Fruit fly (Drosophila melanogaster) whole organism, embryonic: Measurements from ENCODE around the gene Jupiter.

Experiments used
- Awh ChIP-seq: fragments of 200-800 bp; sonication (Bioruptor generic); IDR thresholded peaks from 2 replicates; pipeline ENCODE4, ENCODE4 v1.3.6; 2022; ENCODE audit warnings: missing biosample characterization, missing genetic modification characterization
- Bgb ChIP-seq: fragments of 200-800 bp; sonication (Bioruptor generic); IDR thresholded peaks from 2 replicates; pipeline ENCODE4 v1.3.6; 2022; ENCODE audit warnings: missing biosample characterization, missing genetic modification characterization; ENCODE audit not compliant: partially characterized antibody
- BtbVII ChIP-seq: fragments of 200-800 bp; sonication (Bioruptor generic); optimal IDR thresholded peaks from 3 replicates; lab custom pipeline; 2017; ENCODE audit warnings: missing biosample characterization, mild to moderate bottlenecking, missing genetic modification characterization
- CG11085 ChIP-seq: fragments of 200-800 bp; sonication (Bioruptor generic); IDR thresholded peaks from 2 replicates; pipeline ENCODE4 v1.3.6; 2022; ENCODE audit warnings: missing biosample characterization, missing genetic modification characterization
- CG11456 ChIP-seq: fragments of 200-800 bp; sonication (Bioruptor generic); IDR thresholded peaks from 3 replicates; pipeline ENCODE4 v1.3.6; 2022; ENCODE audit warnings: missing biosample characterization, missing genetic modification characterization
- CG13296 ChIP-seq: fragments of 200-800 bp; sonication (Bioruptor generic); optimal IDR thresholded peaks from 3 replicates; lab custom pipeline; 2018; ENCODE audit warnings: missing biosample characterization, mild to moderate bottlenecking, missing genetic modification characterization
- CG15514 ChIP-seq: fragments of 200-800 bp; sonication (Bioruptor generic); optimal IDR thresholded peaks from 3 replicates; lab custom pipeline; 2017; ENCODE audit warnings: missing biosample characterization, missing genetic modification characterization, mild to moderate bottlenecking, moderate library complexity, missing genetic modification reagents
- CG17385 ChIP-seq: fragments of 200-800 bp; sonication (Bioruptor generic); optimal IDR thresholded peaks from 3 replicates; lab custom pipeline; 2018; ENCODE audit warnings: missing biosample characterization, mild to moderate bottlenecking, missing genetic modification characterization
- CG17568 ChIP-seq: fragments of 200-800 bp; sonication (Bioruptor generic); optimal IDR thresholded peaks from 2 replicates; lab custom pipeline; 2018; ENCODE audit warnings: missing biosample characterization, mild to moderate bottlenecking, missing genetic modification characterization, moderate library complexity
- CG2116 ChIP-seq: fragments of 200-800 bp; sonication (Bioruptor generic); optimal IDR thresholded peaks from 3 replicates; lab custom pipeline; 2018; ENCODE audit warnings: missing biosample characterization, mild to moderate bottlenecking, missing genetic modification characterization
- CG2678 ChIP-seq: fragments of 200-800 bp; sonication (Bioruptor generic); optimal IDR thresholded peaks from 3 replicates; lab custom pipeline; 2019; ENCODE audit warnings: missing biosample characterization, mild to moderate bottlenecking, missing genetic modification characterization, moderate library complexity
- CG2875 ChIP-seq: fragments of 200-800 bp; sonication (Bioruptor generic); optimal IDR thresholded peaks from 2 replicates; lab custom pipeline; 2017; ENCODE audit warnings: missing biosample characterization, mild to moderate bottlenecking, missing genetic modification characterization, missing genetic modification reagents
- CG31441 ChIP-seq: fragments of 200-800 bp; sonication (Bioruptor generic); IDR thresholded peaks from 2 replicates; pipeline ENCODE4 v1.3.6; 2022; ENCODE audit warnings: missing biosample characterization, missing genetic modification characterization
- CG32532 ChIP-seq: fragments of 200-800 bp; sonication (Bioruptor generic); IDR thresholded peaks from 2 replicates; pipeline ENCODE4 v1.3.6; 2022; ENCODE audit warnings: missing biosample characterization, missing genetic modification characterization
- CG4360 ChIP-seq: fragments of 200-800 bp; sonication (Bioruptor generic); IDR thresholded peaks from 2 replicates; pipeline ENCODE4 v1.3.6; 2022; ENCODE audit warnings: missing biosample characterization, missing genetic modification characterization
- CG4617 ChIP-seq: fragments of 200-800 bp; sonication (Bioruptor generic); optimal IDR thresholded peaks from 3 replicates; lab custom pipeline; 2016; ENCODE audit warnings: missing biosample characterization, missing genetic modification characterization, borderline replicate concordance
- CG6813 ChIP-seq: fragments of 200-800 bp; sonication (Bioruptor generic); optimal IDR thresholded peaks from 2 replicates; lab custom pipeline; 2017; ENCODE audit warnings: missing biosample characterization, missing genetic modification characterization, mild to moderate bottlenecking, moderate library complexity, missing genetic modification reagents
- CG7357 ChIP-seq: fragments of 200-800 bp; sonication (Bioruptor generic); IDR thresholded peaks from 3 replicates; pipeline ENCODE4 v1.3.6; 2022; ENCODE audit warnings: missing biosample characterization, missing genetic modification characterization
- CG7372 ChIP-seq: fragments of 200-800 bp; sonication (Bioruptor generic); IDR thresholded peaks from 2 replicates; pipeline ENCODE4 v1.3.6; 2022; ENCODE audit warnings: missing biosample characterization, missing genetic modification characterization
- CG8089 ChIP-seq: fragments of 200-800 bp; sonication (Bioruptor generic); optimal IDR thresholded peaks from 3 replicates; lab custom pipeline; 2016; ENCODE audit warnings: missing biosample characterization, missing genetic modification characterization
- Dll ChIP-seq: fragments of 200-800 bp; sonication (Bioruptor generic); IDR thresholded peaks from 4 replicates; pipeline ENCODE4 v1.3.6; 2022; ENCODE audit warnings: missing biosample characterization, missing genetic modification characterization; ENCODE audit not compliant: partially characterized antibody
- Doc3 ChIP-seq: fragments of 200-800 bp; sonication (Bioruptor generic); IDR thresholded peaks from 3 replicates; pipeline ENCODE4 v1.3.6; 2022; ENCODE audit warnings: missing biosample characterization, missing genetic modification characterization; ENCODE audit not compliant: partially characterized antibody
- Drgx ChIP-seq: fragments of 200-800 bp; sonication (Bioruptor generic); IDR thresholded peaks from 2 replicates; pipeline ENCODE4 v1.3.6; 2022; ENCODE audit warnings: missing biosample characterization, missing genetic modification characterization
- HLH4C ChIP-seq: fragments of 200-800 bp; sonication (Bioruptor generic); IDR thresholded peaks from 3 replicates; pipeline ENCODE4 v1.3.6; 2022; ENCODE audit warnings: missing biosample characterization, missing genetic modification characterization; ENCODE audit not compliant: partially characterized antibody
- HLHmδ ChIP-seq: fragments of 200-800 bp; sonication (Bioruptor generic); optimal IDR thresholded peaks from 2 replicates; lab custom pipeline; 2018; ENCODE audit warnings: missing biosample characterization, mild to moderate bottlenecking, missing genetic modification characterization, moderate library complexity
- HmgD ChIP-seq: fragments of 200-800 bp; sonication (Bioruptor generic); optimal IDR thresholded peaks from 3 replicates; lab custom pipeline; 2016; ENCODE audit warnings: missing biosample characterization, missing genetic modification characterization
- Med ChIP-seq: fragments of 200-800 bp; sonication (Bioruptor generic); peaks from one replicate; lab custom pipeline; 2016; ENCODE audit warnings: missing biosample characterization, missing genetic modification characterization, mild to moderate bottlenecking, inconsistent platforms, moderate library complexity
- NK7.1 ChIP-seq: fragments of 200-800 bp; sonication (Bioruptor generic); optimal IDR thresholded peaks from 3 replicates; lab custom pipeline; 2016; ENCODE audit warnings: missing biosample characterization, missing genetic modification characterization
- Trl ChIP-seq, 3 experiments: fragments of >200 bp in 2 of 3; fragments of 200-800 bp in 1 of 3; sonication (Bioruptor generic) in 1 of 3; optimal IDR thresholded peaks; 2 replicates in 1 of 3; 3 replicates in 2 of 3; lab custom pipeline; 2016 to 2017; ENCODE audit warnings: missing biosample characterization in 1 of 3, missing genetic modification characterization in 1 of 3
- Xrp1 ChIP-seq: fragments of 200-800 bp; sonication (Bioruptor generic); IDR thresholded peaks from 2 replicates; pipeline ENCODE4 v1.3.6; 2022; ENCODE audit warnings: missing biosample characterization, missing genetic modification characterization
- ap ChIP-seq: fragments of 200-800 bp; sonication (Bioruptor generic); IDR thresholded peaks from 2 replicates; pipeline ENCODE4 v1.3.6; 2022; ENCODE audit warnings: missing biosample characterization, missing genetic modification characterization
- br ChIP-seq: fragments of >200 bp; optimal IDR thresholded peaks from 2 replicates; lab custom pipeline; 2017
- cato ChIP-seq: fragments of 200-800 bp; sonication (Bioruptor generic); optimal IDR thresholded peaks from 2 replicates; lab custom pipeline; 2016; ENCODE audit warnings: missing biosample characterization, missing genetic modification characterization, borderline replicate concordance
- ci ChIP-seq: fragments of 200-800 bp; sonication (Bioruptor generic); IDR thresholded peaks from 3 replicates; pipeline ENCODE4 v1.3.6; 2022; ENCODE audit warnings: missing biosample characterization, missing genetic modification characterization
- esg ChIP-seq: fragments of 200-800 bp; sonication (Bioruptor generic); conservative IDR thresholded peaks from 2 replicates; pipeline ENCODE4 v1.3.6; 2022; ENCODE audit warnings: missing biosample characterization, missing genetic modification characterization
- gem ChIP-seq: fragments of 200-800 bp; sonication (Bioruptor generic); optimal IDR thresholded peaks from 2 replicates; lab custom pipeline; 2019; ENCODE audit warnings: missing biosample characterization, mild to moderate bottlenecking, missing genetic modification characterization, moderate library complexity
- oc ChIP-seq: fragments of 200-800 bp; sonication (Bioruptor generic); optimal IDR thresholded peaks from 2 replicates; lab custom pipeline; 2018; ENCODE audit warnings: missing biosample characterization, mild to moderate bottlenecking, missing genetic modification characterization, moderate library complexity
- otp ChIP-seq: fragments of 200-800 bp; sonication (Bioruptor generic); IDR thresholded peaks from 3 replicates; pipeline ENCODE4, ENCODE4 v1.3.6; 2022; ENCODE audit warnings: missing biosample characterization, missing genetic modification characterization
- peb ChIP-seq: fragments of 200-800 bp; sonication (Bioruptor generic); IDR thresholded peaks from 2 replicates; pipeline ENCODE4 v1.3.6; 2022; ENCODE audit warnings: missing biosample characterization, missing genetic modification characterization
- sisA ChIP-seq: fragments of 200-800 bp; sonication (Bioruptor generic); IDR thresholded peaks from 2 replicates; pipeline ENCODE4 v1.3.6; 2022; ENCODE audit warnings: missing biosample characterization, missing genetic modification characterization
- slbo ChIP-seq: fragments of 200-800 bp; sonication (Bioruptor generic); IDR thresholded peaks from 2 replicates; pipeline ENCODE4 v1.3.6; 2022; ENCODE audit warnings: missing biosample characterization, missing genetic modification characterization
- so ChIP-seq: fragments of 200-800 bp; sonication (Bioruptor generic); IDR thresholded peaks from 3 replicates; pipeline ENCODE4 v1.3.6; 2022; ENCODE audit warnings: missing biosample characterization, missing genetic modification characterization
- stc ChIP-seq: fragments of 200-800 bp; sonication (Bioruptor generic); IDR thresholded peaks from 2 replicates; pipeline ENCODE4 v1.3.6; 2022; ENCODE audit warnings: missing biosample characterization, missing genetic modification characterization
- tio ChIP-seq: fragments of 200-800 bp; sonication (Bioruptor generic); optimal IDR thresholded peaks from 2 replicates; lab custom pipeline; 2017; ENCODE audit warnings: missing biosample characterization, missing genetic modification characterization, inconsistent platforms
- trem ChIP-seq: fragments of 200-800 bp; optimal IDR thresholded peaks from 3 replicates; lab custom pipeline; 2019; ENCODE audit warnings: missing biosample characterization, mild to moderate bottlenecking, missing genetic modification characterization, moderate library complexity
- unpg ChIP-seq: fragments of 200-800 bp; sonication (Bioruptor generic); optimal IDR thresholded peaks from 3 replicates; lab custom pipeline; 2018; ENCODE audit warnings: missing biosample characterization, mild to moderate bottlenecking, missing genetic modification characterization, moderate library complexity
- wek ChIP-seq: fragments of 200-800 bp; sonication (Bioruptor generic); optimal IDR thresholded peaks from 3 replicates; lab custom pipeline; 2018; ENCODE audit warnings: missing biosample characterization, mild to moderate bottlenecking, missing genetic modification characterization, moderate library complexity
- yki ChIP-seq: fragments of >200 bp; optimal IDR thresholded peaks from 3 replicates; lab custom pipeline; 2018
- zen2 ChIP-seq: fragments of 200-800 bp; sonication (Bioruptor generic); IDR thresholded peaks from 3 replicates; pipeline ENCODE4 v1.3.6; 2022; ENCODE audit warnings: missing biosample characterization, missing genetic modification characterization; ENCODE audit not compliant: partially characterized antibody

Gene Jupiter

DNA sequence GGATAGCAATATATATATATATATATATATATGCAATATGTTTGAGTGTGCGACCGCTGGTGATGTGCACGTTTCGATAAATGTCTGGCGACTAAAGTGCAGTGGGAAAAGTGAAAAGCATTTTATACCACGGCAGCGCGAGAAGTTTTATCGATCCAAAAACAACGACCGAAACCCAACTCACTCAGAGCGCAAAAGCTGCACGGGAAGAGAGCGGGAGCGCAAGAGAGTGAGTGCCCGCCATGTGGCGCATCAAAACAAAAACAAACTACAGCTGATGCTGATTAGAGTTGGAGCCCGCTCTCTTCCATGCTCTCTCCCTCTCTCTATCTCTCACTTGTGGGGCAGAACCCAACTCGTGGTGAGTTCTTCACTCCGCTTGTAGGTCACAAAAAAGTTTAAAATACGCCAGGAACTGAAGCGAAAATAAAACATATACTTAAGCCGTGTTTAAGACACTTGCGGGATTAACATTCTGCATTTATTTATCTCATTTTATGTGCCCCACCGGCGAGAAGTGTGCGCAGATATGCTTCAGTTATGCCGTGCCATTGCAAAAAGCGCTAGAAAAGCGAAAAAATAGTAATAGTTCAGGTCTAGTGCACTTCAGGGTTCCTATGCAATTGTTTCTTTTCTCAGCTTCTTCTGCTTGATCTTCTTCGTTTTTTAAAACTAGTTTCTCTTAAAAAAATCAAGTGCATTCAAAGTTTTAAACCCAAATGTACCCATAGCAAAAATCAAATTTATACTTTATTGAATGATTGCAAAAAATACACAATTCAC is 14.9 kb downstream of the Jupiter start (continued):
- TF ChIP-seq gem (tag; lab: Kevin White, UChicago) (no peak), Dll (peak; percentile 77), Trl (optimal IDR thresholded peaks at IDR 0.05; lab: Kevin White, UChicago) (peak; percentile 97 to 99), Trl (GFP tag; optimal IDR thresholded peaks at IDR 0.05; lab: Kevin White, UChicago) (peak; percentile 7), wek (GFP tag; lab: Kevin White, UChicago) (peak; percentile 31), yki (peak; percentile 99), CG7357 (GFP tag; lab: Robert Waterston, UW) (peak; percentile 30; the same call in 1 of the 3 replicates), CG17385 (peak; percentile 62), Xrp1 (GFP tag; lab: Robert Waterston, UW) (peak; percentile 9; the same call in 1 of the 2 replicates), HLH4C (GFP tag; lab: Robert Waterston, UW) (no peak), CG2116 (GFP tag; lab: Kevin White, UChicago) (peak; percentile 11), Doc3 (GFP tag; lab: Robert Waterston, UW) (peak; percentile 50; the same call in 1 of the 3 replicates), CG8089 (no peak), CG4360 (GFP tag; lab: Robert Waterston, UW) (peak; percentile 50), Drgx (GFP tag; lab: Robert Waterston, UW) (peak; percentile 59; the same call in 1 of the 2 replicates), HLHmδ (GFP tag; lab: Kevin White, UChicago) (peak; percentile 37), NK7.1 (GFP tag; lab: Kevin White, UChicago) (no peak), so (GFP tag; lab: Robert Waterston, UW) (peak; percentile 21; the same call in 1 of the 3 replicates), BtbVII (peak; percentile 44), CG6813 (GFP tag; lab: Kevin White, UChicago) (peak; percentile 38), Awh (GFP tag; lab: Robert Waterston, UW) (0 out of 2 replicates have a peak, but pooled peaks have one; percentile 26), oc (tag; lab: Kevin White, UChicago) (peak; percentile 34), CG15514 (GFP tag; lab: Kevin White, UChicago) (no peak), CG32532 (GFP tag; lab: Robert Waterston, UW) (peak; percentile 68; the same call in 1 of the 2 replicates), CG2678 (peak; percentile 5), stc (peak; percentile 32; the same call in 1 of the 2 replicates), CG17568 (GFP tag; lab: Kevin White, UChicago) (peak; percentile 22), peb (GFP tag; lab: Robert Waterston, UW) (peak; percentile 20; the same call in 1 of the 2 replicates)

DNA sequence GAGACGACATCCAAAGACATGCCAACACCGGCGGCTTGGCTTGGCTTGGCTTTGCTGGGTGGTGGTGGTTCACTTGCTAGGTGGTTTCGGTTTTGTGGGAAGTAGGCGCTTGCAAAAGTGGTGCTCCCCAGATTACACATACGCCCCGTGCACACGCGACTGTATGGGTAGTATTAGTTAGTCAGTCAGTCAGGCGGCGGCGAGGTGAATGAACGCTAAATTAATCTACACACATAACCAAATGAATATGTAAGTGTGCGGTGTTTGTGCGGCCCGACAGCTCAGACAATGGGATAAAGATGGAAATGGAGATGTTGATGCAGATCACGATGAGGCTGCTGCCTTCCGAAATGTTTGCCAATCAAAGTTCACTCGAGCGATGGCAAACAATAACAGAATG is 16.6 kb downstream of the Jupiter start:
- TF ChIP-seq ap (GFP tag; lab: Robert Waterston, UW) (no peak), Med (GFP tag; lab: Kevin White, UChicago) (peak; percentile 34), unpg (no peak), CG4617 (GFP tag; lab: Kevin White, UChicago) (no peak), CG2875 (GFP tag; lab: Kevin White, UChicago) (no peak), cato (no peak), zen2 (no peak), HmgD (GFP tag; lab: Kevin White, UChicago) (no peak), CG11085 (GFP tag; lab: Robert Waterston, UW) (no peak), CG31441 (GFP tag; lab: Robert Waterston, UW) (no peak), ci (GFP tag; lab: Robert Waterston, UW) (0 out of 3 replicates have a peak, but pooled peaks have one; percentile 29), sisA (GFP tag; lab: Robert Waterston, UW) (no peak), esg (GFP tag; lab: Robert Waterston, UW) (no peak), CG13296 (no peak), CG11456 (GFP tag; lab: Robert Waterston, UW) (no peak), otp (GFP tag; lab: Robert Waterston, UW) (no peak), CG7372 (GFP tag; lab: Robert Waterston, UW) (peak; percentile 42; the same call in 1 of the 2 replicates), br (lab: Kevin White, UChicago) (no peak), tio (GFP tag; lab: Kevin White, UChicago) (no peak), CG4360 (GFP tag; lab: Robert Waterston, UW) (no peak), slbo (GFP tag; lab: Robert Waterston, UW) (no peak), trem (no peak), Bgb (GFP tag; lab: Robert Waterston, UW) (no peak)
